Worm (Caenorhabditis elegans) whole organism, mixed stage, embryonic: Measurements from ENCODE around the gene F49C5.16.

Experiments used
- bed-3 ChIP-seq: fragments of 200-800 bp; sonication (Bioruptor generic); optimal IDR thresholded peaks from 3 replicates; lab custom pipeline; 2018; ENCODE audit warnings: mild to moderate bottlenecking, missing genetic modification characterization, moderate library complexity, missing compliant biosample characterization
- drap-1 ChIP-seq: fragments of 200-800 bp; sonication (Bioruptor generic); optimal IDR thresholded peaks from 3 replicates; lab custom pipeline; 2018; ENCODE audit warnings: mild to moderate bottlenecking, missing genetic modification characterization, missing compliant biosample characterization
- elt-1 ChIP-seq: sonication (generic microtip); optimal IDR thresholded peaks from 2 replicates; lab custom pipeline; 2017; ENCODE audit warnings: missing genetic modification characterization, mild to moderate bottlenecking, missing compliant biosample characterization, antibody characterized with exemption, moderate library complexity, borderline replicate concordance; ENCODE audit not compliant: insufficient read depth
- elt-3 ChIP-seq: fragments of 150-350 bp; optimal IDR thresholded peaks from 2 replicates; lab custom pipeline; 2014; ENCODE audit warnings: missing biosample characterization, missing genetic modification characterization
- hlh-1 ChIP-seq: fragments of 150-350 bp; optimal IDR thresholded peaks from 2 replicates; lab custom pipeline; 2014; ENCODE audit warnings: missing biosample characterization, missing genetic modification reagents, missing genetic modification characterization
- lin-13 ChIP-seq: fragments of 150-350 bp; optimal IDR thresholded peaks from 2 replicates; lab custom pipeline; 2014; ENCODE audit warnings: missing biosample characterization, missing genetic modification characterization
- mep-1 ChIP-seq: fragments of 150-350 bp; optimal IDR thresholded peaks from 2 replicates; lab custom pipeline; 2017; ENCODE audit warnings: missing biosample characterization, missing genetic modification reagents, missing genetic modification characterization, inconsistent platforms
- nhr-237 ChIP-seq: fragments of 150-350 bp; optimal IDR thresholded peaks from 2 replicates; lab custom pipeline; 2014; ENCODE audit warnings: missing biosample characterization, missing genetic modification characterization
- nhr-76 ChIP-seq: sonication (generic microtip); optimal IDR thresholded peaks from 2 replicates; lab custom pipeline; 2017; ENCODE audit warnings: missing biosample characterization, missing genetic modification characterization
- pha-4 ChIP-seq: fragments of 150-350 bp; optimal IDR thresholded peaks from 2 replicates; lab custom pipeline; 2018; ENCODE audit warnings: missing biosample characterization, missing genetic modification reagents, missing genetic modification characterization
- sem-2 ChIP-seq: fragments of 200-800 bp; sonication (Bioruptor generic); optimal IDR thresholded peaks from 2 replicates; lab custom pipeline; 2018; ENCODE audit warnings: mild to moderate bottlenecking, missing genetic modification characterization, missing compliant biosample characterization
- sptf-1 ChIP-seq: sonication (generic microtip); optimal IDR thresholded peaks from 2 replicates; lab custom pipeline; 2017; ENCODE audit warnings: mild to moderate bottlenecking, missing genetic modification characterization, moderate library complexity, missing compliant biosample characterization
- unc-62 ChIP-seq: fragments of 150-350 bp; optimal IDR thresholded peaks from 2 replicates; lab custom pipeline; 2014; ENCODE audit warnings: missing biosample characterization, missing genetic modification reagents, missing genetic modification characterization

DNA sequence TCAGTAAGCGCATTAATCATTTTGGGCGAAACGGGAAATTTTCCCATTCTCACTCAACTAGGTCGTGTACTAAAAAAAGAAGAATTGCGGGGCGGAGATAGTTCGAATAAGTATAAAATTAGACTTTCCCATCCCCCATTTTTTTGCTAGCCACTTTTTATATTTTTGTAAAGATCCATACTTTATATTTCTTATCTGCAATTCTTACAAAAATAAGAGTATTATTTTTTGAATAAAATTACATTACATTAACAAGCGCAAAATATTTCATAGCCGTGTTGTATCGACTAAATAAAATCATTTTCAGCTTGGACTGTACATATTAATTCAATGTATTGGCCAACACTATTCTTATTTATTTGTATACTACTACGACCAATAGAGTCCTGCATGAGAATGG lies 7.9 kb downstream of the F49C5.16 start, which contains the start of gene F49C5.11:
- no peak for TF ChIP-seq bed-3 (GFP tag; lab: Kevin White, UChicago)
- no peak for TF ChIP-seq lin-13
- no peak for TF ChIP-seq elt-3 (tag; lab: Kevin White, UChicago)
- TF ChIP-seq sem-2 (GFP tag; lab: Kevin White, UChicago), result no peak
- TF ChIP-seq nhr-237 (tag; lab: Kevin White, UChicago), result no peak
- no peak for TF ChIP-seq nhr-76 (tag; lab: Kevin White, UChicago)
- no peak for TF ChIP-seq unc-62 (GFP tag; lab: Kevin White, UChicago)
- no peak for TF ChIP-seq pha-4 (tag; lab: Kevin White, UChicago)
- no peak for TF ChIP-seq sptf-1 (tag; lab: Kevin White, UChicago)
- no peak for TF ChIP-seq elt-1 (tag; lab: Kevin White, UChicago)
- TF ChIP-seq drap-1, result no peak
- no peak for TF ChIP-seq hlh-1 (tag; lab: Kevin White, UChicago)
- TF ChIP-seq mep-1 (tag; lab: Kevin White, UChicago), result no peak
